Fruit fly (Drosophila melanogaster) whole organism, embryonic: Measurements from ENCODE around the gene Inx5.

Source experiments
- Abd-B ChIP-seq: fragments of 200-800 bp; sonication (Bioruptor generic); optimal IDR thresholded peaks from 2 replicates; lab custom pipeline; 2018; ENCODE audit warnings: missing biosample characterization, mild to moderate bottlenecking, missing genetic modification characterization, moderate library complexity
- B-H1 ChIP-seq: fragments of 200-800 bp; sonication (Bioruptor generic); IDR thresholded peaks from 3 replicates; pipeline ENCODE4 v1.3.6; 2022; ENCODE audit warnings: missing biosample characterization, missing genetic modification characterization
- Blimp-1 ChIP-seq: fragments of 200-800 bp; sonication (Bioruptor generic); optimal IDR thresholded peaks from 3 replicates; lab custom pipeline; 2018; ENCODE audit warnings: missing biosample characterization, missing genetic modification characterization, mild to moderate bottlenecking, moderate library complexity, missing genetic modification reagents
- C15 ChIP-seq: fragments of 200-800 bp; sonication (Bioruptor generic); IDR thresholded peaks from 3 replicates; pipeline ENCODE4 v1.3.6; 2022; ENCODE audit warnings: missing biosample characterization, missing genetic modification characterization
- CG10321 ChIP-seq: fragments of 200-800 bp; sonication (Bioruptor generic); IDR thresholded peaks from 2 replicates; pipeline ENCODE4 v1.3.6; 2022; ENCODE audit warnings: missing biosample characterization, missing genetic modification characterization
- CG10543 ChIP-seq: fragments of 200-800 bp; sonication (Bioruptor generic); optimal IDR thresholded peaks from 3 replicates; lab custom pipeline; 2017; ENCODE audit warnings: missing biosample characterization, mild to moderate bottlenecking, missing genetic modification characterization, moderate library complexity
- CG10959 ChIP-seq: fragments of 200-800 bp; sonication (Bioruptor generic); IDR thresholded peaks from 2 replicates; pipeline ENCODE4 v1.3.6; 2022; ENCODE audit warnings: missing biosample characterization, missing genetic modification characterization
- CG11696 ChIP-seq: fragments of 200-800 bp; sonication (Bioruptor generic); IDR thresholded peaks from 2 replicates; pipeline ENCODE4 v1.3.6; 2022; ENCODE audit warnings: missing biosample characterization, missing genetic modification characterization
- CG12155 ChIP-seq: fragments of 200-800 bp; sonication (Bioruptor generic); optimal IDR thresholded peaks from 3 replicates; lab custom pipeline; 2016; ENCODE audit warnings: missing biosample characterization, missing genetic modification characterization
- CG13123 ChIP-seq: fragments of 200-800 bp; sonication (Bioruptor generic); optimal IDR thresholded peaks from 2 replicates; lab custom pipeline; 2016; ENCODE audit warnings: missing biosample characterization, missing genetic modification characterization
- CG13287 ChIP-seq: fragments of 200-800 bp; sonication (Bioruptor generic); IDR thresholded peaks from 2 replicates; pipeline ENCODE4 v1.3.6; 2022; ENCODE audit warnings: missing biosample characterization, missing genetic modification characterization; ENCODE audit not compliant: partially characterized antibody
- CG14710 ChIP-seq: fragments of 200-800 bp; sonication (Bioruptor generic); optimal IDR thresholded peaks from 3 replicates; lab custom pipeline; 2019; ENCODE audit warnings: missing biosample characterization, mild to moderate bottlenecking, missing genetic modification characterization, moderate library complexity
- CG15011 ChIP-seq: fragments of 200-800 bp; sonication (Bioruptor generic); optimal IDR thresholded peaks from 3 replicates; lab custom pipeline; 2018; ENCODE audit warnings: missing biosample characterization, mild to moderate bottlenecking, missing genetic modification characterization
- CG15601 ChIP-seq: fragments of 200-800 bp; sonication (Bioruptor generic); optimal IDR thresholded peaks from 3 replicates; lab custom pipeline; 2019; ENCODE audit warnings: missing biosample characterization, mild to moderate bottlenecking, missing genetic modification characterization, moderate library complexity
- CG16779 ChIP-seq: fragments of 200-800 bp; sonication (Bioruptor generic); IDR thresholded peaks from 2 replicates; pipeline ENCODE4 v1.3.6; 2022; ENCODE audit warnings: missing biosample characterization, missing genetic modification characterization
- CG17829 ChIP-seq: fragments of 200-800 bp; optimal IDR thresholded peaks from 2 replicates; lab custom pipeline; 2019; ENCODE audit warnings: missing biosample characterization, mild to moderate bottlenecking, missing genetic modification characterization, moderate library complexity
- CG18764 ChIP-seq: fragments of 200-800 bp; sonication (Bioruptor generic); optimal IDR thresholded peaks from 3 replicates; lab custom pipeline; 2016; ENCODE audit warnings: missing biosample characterization, missing genetic modification characterization
- CG2116 ChIP-seq: fragments of 200-800 bp; sonication (Bioruptor generic); optimal IDR thresholded peaks from 3 replicates; lab custom pipeline; 2018; ENCODE audit warnings: missing biosample characterization, mild to moderate bottlenecking, missing genetic modification characterization
- CG33213 ChIP-seq: fragments of 200-800 bp; sonication (Bioruptor generic); optimal IDR thresholded peaks from 3 replicates; lab custom pipeline; 2016; ENCODE audit warnings: missing biosample characterization, missing genetic modification characterization
- CG3995 ChIP-seq: fragments of 200-800 bp; sonication (Bioruptor generic); optimal IDR thresholded peaks from 3 replicates; lab custom pipeline; 2016; ENCODE audit warnings: missing biosample characterization, missing genetic modification characterization
- CG42726 ChIP-seq: fragments of 200-800 bp; sonication (Bioruptor generic); IDR thresholded peaks from 2 replicates; pipeline ENCODE4 v1.3.6; 2022; ENCODE audit warnings: missing biosample characterization, missing genetic modification characterization; ENCODE audit not compliant: partially characterized antibody
- CG4424 ChIP-seq: fragments of 200-800 bp; sonication (Bioruptor generic); optimal IDR thresholded peaks from 3 replicates; lab custom pipeline; 2016; ENCODE audit warnings: missing biosample characterization, missing genetic modification characterization
- CG4707 ChIP-seq: fragments of 200-800 bp; sonication (Bioruptor generic); optimal IDR thresholded peaks from 2 replicates; lab custom pipeline; 2018; ENCODE audit warnings: missing biosample characterization, mild to moderate bottlenecking, missing genetic modification characterization, moderate library complexity
- CG6683 ChIP-seq: fragments of 200-800 bp; sonication (Bioruptor generic); optimal IDR thresholded peaks from 2 replicates; lab custom pipeline; 2017; ENCODE audit warnings: missing biosample characterization, mild to moderate bottlenecking, missing genetic modification characterization, missing genetic modification reagents
- CG7271 ChIP-seq: fragments of 200-800 bp; sonication (Bioruptor generic); optimal IDR thresholded peaks from 2 replicates; lab custom pipeline; 2018; ENCODE audit warnings: missing biosample characterization, mild to moderate bottlenecking, missing genetic modification characterization, moderate library complexity
- CG7839 ChIP-seq: fragments of 200-800 bp; sonication (Bioruptor generic); optimal IDR thresholded peaks from 3 replicates; lab custom pipeline; 2018; ENCODE audit warnings: missing biosample characterization, mild to moderate bottlenecking, missing genetic modification characterization, moderate library complexity
- CG8388 ChIP-seq: fragments of 200-800 bp; sonication (Bioruptor generic); optimal IDR thresholded peaks from 2 replicates; lab custom pipeline; 2019; ENCODE audit warnings: missing biosample characterization, mild to moderate bottlenecking, missing genetic modification characterization, moderate library complexity
- CG9797 ChIP-seq: fragments of 200-800 bp; sonication (Bioruptor generic); optimal IDR thresholded peaks from 3 replicates; lab custom pipeline; 2018; ENCODE audit warnings: missing biosample characterization, mild to moderate bottlenecking, missing genetic modification characterization
- Chrac-16 ChIP-seq: fragments of 200-800 bp; sonication (Bioruptor generic); optimal IDR thresholded peaks from 3 replicates; lab custom pipeline; 2016; ENCODE audit warnings: missing biosample characterization, missing genetic modification characterization
- CkIIα-i1 ChIP-seq: fragments of 200-800 bp; sonication (Bioruptor generic); IDR thresholded peaks from 2 replicates; pipeline ENCODE4 v1.3.6; 2022; ENCODE audit warnings: missing biosample characterization, missing genetic modification characterization
- CrebB ChIP-seq: fragments of 200-800 bp; sonication (Bioruptor generic); optimal IDR thresholded peaks from 3 replicates; lab custom pipeline; 2018; ENCODE audit warnings: missing biosample characterization, mild to moderate bottlenecking, missing genetic modification characterization
- D19A ChIP-seq: fragments of 200-800 bp; optimal IDR thresholded peaks from 3 replicates; lab custom pipeline; 2019; ENCODE audit warnings: missing biosample characterization, mild to moderate bottlenecking, missing genetic modification characterization, moderate library complexity
- Drgx ChIP-seq: fragments of 200-800 bp; sonication (Bioruptor generic); IDR thresholded peaks from 2 replicates; pipeline ENCODE4 v1.3.6; 2022; ENCODE audit warnings: missing biosample characterization, missing genetic modification characterization
- HHEX ChIP-seq: fragments of 200-800 bp; sonication (Bioruptor generic); optimal IDR thresholded peaks from 3 replicates; lab custom pipeline; 2017; ENCODE audit warnings: missing biosample characterization, mild to moderate bottlenecking, missing genetic modification characterization, missing genetic modification reagents
- HmgD ChIP-seq: fragments of 200-800 bp; sonication (Bioruptor generic); optimal IDR thresholded peaks from 3 replicates; lab custom pipeline; 2016; ENCODE audit warnings: missing biosample characterization, missing genetic modification characterization
- Hmx ChIP-seq: fragments of 200-800 bp; sonication (Bioruptor generic); optimal IDR thresholded peaks from 2 replicates; lab custom pipeline; 2016; ENCODE audit warnings: missing biosample characterization, missing genetic modification characterization
- Lim3 ChIP-seq: fragments of 200-800 bp; sonication (Bioruptor generic); IDR thresholded peaks from 2 replicates; pipeline ENCODE4 v1.3.6; 2022; ENCODE audit warnings: missing biosample characterization, missing genetic modification characterization
- Ssrp ChIP-seq: fragments of 200-800 bp; sonication (Bioruptor generic); optimal IDR thresholded peaks from 2 replicates; lab custom pipeline; 2018; ENCODE audit warnings: missing biosample characterization, mild to moderate bottlenecking, missing genetic modification characterization, moderate library complexity
- Trl ChIP-seq, 3 experiments: fragments of >200 bp in 2 of 3; fragments of 200-800 bp in 1 of 3; sonication (Bioruptor generic) in 1 of 3; optimal IDR thresholded peaks; 2 replicates in 1 of 3; 3 replicates in 2 of 3; lab custom pipeline; 2016 to 2017; ENCODE audit warnings: missing biosample characterization in 1 of 3, missing genetic modification characterization in 1 of 3
- aop ChIP-seq: fragments of 200-800 bp; sonication (Bioruptor generic); IDR thresholded peaks from 2 replicates; pipeline ENCODE4 v1.3.6; 2022; ENCODE audit warnings: missing biosample characterization, missing genetic modification characterization
- ato ChIP-seq: fragments of 200-800 bp; sonication (Bioruptor generic); IDR thresholded peaks from 2 replicates; pipeline ENCODE4 v1.3.6; 2022; ENCODE audit warnings: missing biosample characterization, missing genetic modification characterization; ENCODE audit not compliant: partially characterized antibody
- az2 ChIP-seq: fragments of 200-800 bp; sonication (Bioruptor generic); optimal IDR thresholded peaks from 3 replicates; lab custom pipeline; 2016; ENCODE audit warnings: missing biosample characterization, missing genetic modification characterization
- ci ChIP-seq: fragments of 200-800 bp; sonication (Bioruptor generic); IDR thresholded peaks from 3 replicates; pipeline ENCODE4 v1.3.6; 2022; ENCODE audit warnings: missing biosample characterization, missing genetic modification characterization
- dan ChIP-seq: fragments of 200-800 bp; sonication (Bioruptor generic); IDR thresholded peaks from 2 replicates; pipeline ENCODE4 v1.3.6; 2022; ENCODE audit warnings: missing biosample characterization, missing genetic modification characterization
- fd64A ChIP-seq: fragments of 200-800 bp; sonication (Bioruptor generic); optimal IDR thresholded peaks from 3 replicates; lab custom pipeline; 2018; ENCODE audit warnings: missing biosample characterization, mild to moderate bottlenecking, missing genetic modification characterization
- ind ChIP-seq: fragments of 200-800 bp; sonication (Bioruptor generic); optimal IDR thresholded peaks from 3 replicates; lab custom pipeline; 2016; ENCODE audit warnings: missing biosample characterization, missing genetic modification characterization
- jumu ChIP-seq: fragments of 200-800 bp; sonication (Bioruptor generic); optimal IDR thresholded peaks from 3 replicates; lab custom pipeline; 2016; ENCODE audit warnings: missing biosample characterization, missing genetic modification characterization
- lmd ChIP-seq: fragments of 200-800 bp; sonication (Bioruptor generic); IDR thresholded peaks from 2 replicates; pipeline ENCODE4 v1.3.6; 2022; ENCODE audit warnings: missing biosample characterization, missing genetic modification characterization
- repo ChIP-seq: fragments of 200-800 bp; sonication (Bioruptor generic); optimal IDR thresholded peaks from 2 replicates; lab custom pipeline; 2016; ENCODE audit warnings: missing biosample characterization, missing genetic modification characterization
- sima ChIP-seq: fragments of 200-800 bp; sonication (Bioruptor generic); optimal IDR thresholded peaks from 2 replicates; lab custom pipeline; 2016; ENCODE audit warnings: missing biosample characterization, missing genetic modification characterization
- zen2 ChIP-seq: fragments of 200-800 bp; sonication (Bioruptor generic); IDR thresholded peaks from 3 replicates; pipeline ENCODE4 v1.3.6; 2022; ENCODE audit warnings: missing biosample characterization, missing genetic modification characterization; ENCODE audit not compliant: partially characterized antibody
- zfh2 ChIP-seq: fragments of 200-800 bp; sonication (Bioruptor generic); optimal IDR thresholded peaks from 2 replicates; lab custom pipeline; 2016; ENCODE audit warnings: missing biosample characterization, missing genetic modification characterization

The Inx5 gene

dm6 chrX:19193336-19193735 is 22.7 kb upstream of the Inx5 start, which contains the start of the genes CG7914 and CG14194 (continued):
- TF ChIP-seq CG12155 (GFP tag; lab: Kevin White, UChicago) (no peak), CG18764 (GFP tag; lab: Kevin White, UChicago) (no peak), CG15601 (tag; lab: Kevin White, UChicago) (no peak), C15 (no peak), zen2 (GFP tag; lab: Robert Waterston, UW) (peak; percentile 75), lmd (GFP tag; lab: Robert Waterston, UW) (no peak), CG7271 (tag; lab: Kevin White, UChicago) (no peak), Chrac-16 (GFP tag; lab: Kevin White, UChicago) (no peak), dan (GFP tag; lab: Robert Waterston, UW) (no peak), CG7839 (tag; lab: Kevin White, UChicago) (no peak), CG6683 (no peak), CG4707 (GFP tag; lab: Kevin White, UChicago) (no peak), CrebB (no peak), CG3995 (GFP tag; lab: Kevin White, UChicago) (no peak), CG8388 (GFP tag; lab: Kevin White, UChicago) (no peak), zfh2 (GFP tag; lab: Kevin White, UChicago) (no peak), fd64A (GFP tag; lab: Kevin White, UChicago) (no peak), CG2116 (GFP tag; lab: Kevin White, UChicago) (peak; percentile 67), sima (GFP tag; lab: Kevin White, UChicago) (no peak), CG10543 (GFP tag; lab: Kevin White, UChicago) (no peak), repo (GFP tag; lab: Kevin White, UChicago) (no peak), CG42726 (no peak), CG13287 (GFP tag; lab: Robert Waterston, UW) (peak; percentile 81), az2 (GFP tag; lab: Kevin White, UChicago) (no peak), B-H1 (no peak), CG14710 (tag; lab: Kevin White, UChicago) (peak; percentile 28), aop (GFP tag; lab: Robert Waterston, UW) (no peak), jumu (GFP tag; lab: Kevin White, UChicago) (no peak), Drgx (GFP tag; lab: Robert Waterston, UW) (no peak), Lim3 (no peak), ind (GFP tag; lab: Kevin White, UChicago) (no peak), CkIIα-i1 (GFP tag; lab: Robert Waterston, UW) (no peak), D19A (tag; lab: Kevin White, UChicago) (no peak), Trl (optimal IDR thresholded peaks at IDR 0.05; lab: Kevin White, UChicago) (no peak), Trl (GFP tag; optimal IDR thresholded peaks at IDR 0.05; lab: Kevin White, UChicago) (no peak), CG10959 (GFP tag; lab: Robert Waterston, UW) (no peak), ci (no peak), CG11696 (GFP tag; lab: Robert Waterston, UW) (no peak), Blimp-1 (GFP tag; lab: Kevin White, UChicago) (no peak), CG13123 (GFP tag; lab: Kevin White, UChicago) (no peak), CG17829 (tag; lab: Kevin White, UChicago) (no peak), Ssrp (no peak), HHEX (GFP tag; lab: Kevin White, UChicago) (no peak), HmgD (GFP tag; lab: Kevin White, UChicago) (peak; percentile 29), Abd-B (no peak), CG10321 (GFP tag; lab: Robert Waterston, UW) (no peak), Hmx (no peak), CG33213 (GFP tag; lab: Kevin White, UChicago) (no peak), ato (GFP tag; lab: Robert Waterston, UW) (peak; percentile 89), CG4424 (no peak), CG9797 (GFP tag; lab: Kevin White, UChicago) (peak; percentile 15), CG15011 (GFP tag; lab: Kevin White, UChicago) (no peak), CG16779 (no peak)
